Worm (Caenorhabditis elegans) whole organism, L2 larva: ENCODE results near the gene str-153.

Experiments
- ZK546.5 ChIP-seq: sonication (generic microtip); optimal IDR thresholded peaks from 2 replicates; lab custom pipeline; 2017; ENCODE audit warnings: missing biosample characterization, missing genetic modification characterization
- aly-2 ChIP-seq: fragments of 150-350 bp; optimal IDR thresholded peaks from 2 replicates; lab custom pipeline; 2014; ENCODE audit warnings: missing biosample characterization, missing genetic modification characterization
- crh-2 ChIP-seq: sonication (generic microtip); optimal IDR thresholded peaks from 2 replicates; lab custom pipeline; 2017; ENCODE audit warnings: missing biosample characterization, missing genetic modification characterization
- elt-1 ChIP-seq: fragments of 150-350 bp; optimal IDR thresholded peaks from 2 replicates; lab custom pipeline; 2014; ENCODE audit warnings: missing biosample characterization, missing genetic modification characterization
- elt-3 ChIP-seq: sonication (generic microtip); optimal IDR thresholded peaks from 2 replicates; lab custom pipeline; 2017; ENCODE audit warnings: missing biosample characterization, missing genetic modification characterization
- lin-13 ChIP-seq: fragments of 150-350 bp; optimal IDR thresholded peaks from 2 replicates; lab custom pipeline; 2014; ENCODE audit warnings: missing biosample characterization, missing genetic modification reagents, missing genetic modification characterization
- nhr-12 ChIP-seq: fragments of 150-350 bp; optimal IDR thresholded peaks from 2 replicates; lab custom pipeline; 2014; ENCODE audit warnings: missing biosample characterization, missing genetic modification characterization
- nhr-25 ChIP-seq: fragments of 150-350 bp; sonication (generic microtip); optimal IDR thresholded peaks from 3 replicates; lab custom pipeline; 2014; ENCODE audit warnings: missing biosample characterization, missing genetic modification characterization
- nhr-77 ChIP-seq: fragments of 150-350 bp; optimal IDR thresholded peaks from 2 replicates; lab custom pipeline; 2014; ENCODE audit warnings: missing biosample characterization, missing genetic modification characterization
- sem-4 ChIP-seq: fragments of 150-350 bp; optimal IDR thresholded peaks from 2 replicates; lab custom pipeline; 2014; ENCODE audit warnings: missing biosample characterization, missing genetic modification reagents, missing genetic modification characterization
- unc-39 ChIP-seq: fragments of 150-350 bp; optimal IDR thresholded peaks from 2 replicates; lab custom pipeline; 2014; ENCODE audit warnings: missing biosample characterization, missing genetic modification characterization
- unc-55 ChIP-seq: fragments of 150-350 bp; sonication (generic microtip); optimal IDR thresholded peaks from 3 replicates; lab custom pipeline; 2014; ENCODE audit warnings: missing biosample characterization, missing genetic modification reagents, missing genetic modification characterization
- ztf-11 ChIP-seq: sonication (generic microtip); optimal IDR thresholded peaks from 2 replicates; lab custom pipeline; 2017; ENCODE audit warnings: missing biosample characterization, missing genetic modification characterization

DNA sequence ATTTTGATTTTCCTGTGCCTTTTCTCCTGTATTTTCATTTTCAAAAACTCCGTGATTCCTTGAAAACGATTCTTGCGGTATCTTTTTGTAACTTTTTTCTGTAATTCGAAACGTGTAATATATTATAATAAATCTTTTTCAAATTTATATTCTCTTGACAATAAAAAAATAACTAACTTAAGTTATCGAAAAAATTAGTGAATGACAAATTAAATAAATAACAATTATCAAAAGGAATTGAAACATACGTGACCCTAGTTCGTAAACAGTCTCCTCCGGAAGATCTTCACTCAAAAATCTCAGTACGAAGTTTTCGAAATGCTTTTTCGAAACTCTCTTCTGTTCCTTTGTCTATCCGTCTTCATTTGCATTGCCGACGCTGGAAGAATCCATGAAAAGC is 43.7 kb upstream of the str-153 start, which contains the start of gene T08B6.9:
- TF ChIP-seq unc-55 (GFP tag; lab: Kevin White, UChicago), result no peak
- TF ChIP-seq sem-4 (tag; lab: Kevin White, UChicago), result no peak
- no peak for TF ChIP-seq elt-1 (tag; lab: Kevin White, UChicago)
- TF ChIP-seq nhr-12 (tag; lab: Kevin White, UChicago), result no peak
- TF ChIP-seq crh-2 (tag; lab: Kevin White, UChicago), result no peak
- TF ChIP-seq elt-3 (tag; lab: Kevin White, UChicago), result no peak
- TF ChIP-seq ZK546.5 (tag; lab: Kevin White, UChicago), result no peak
- no peak for TF ChIP-seq lin-13 (GFP tag; lab: Kevin White, UChicago)
- no peak for TF ChIP-seq ztf-11
- no peak for TF ChIP-seq nhr-25
- TF ChIP-seq aly-2 (tag; lab: Kevin White, UChicago), result no peak
- TF ChIP-seq nhr-77 (tag; lab: Kevin White, UChicago), result no peak
- no peak for TF ChIP-seq unc-39
